Worm (Caenorhabditis elegans) whole organism, L1 larva: ENCODE results near the gene F07A11.4.

Experiments
- aha-1 ChIP-seq: fragments of 150-350 bp; optimal IDR thresholded peaks from 2 replicates; lab custom pipeline; 2014; ENCODE audit warnings: missing biosample characterization, missing genetic modification characterization
- ama-1 ChIP-seq: fragments of 150-350 bp; optimal IDR thresholded peaks from 2 replicates; lab custom pipeline; 2014
- dpl-1 ChIP-seq, 3 experiments: fragments of 150-350 bp in 2 of 3; sonication (generic microtip) in 1 of 3; optimal IDR thresholded peaks; 2 replicates each; lab custom pipeline; 2014 to 2017; ENCODE audit warnings: missing biosample characterization in 3 of 3, missing genetic modification characterization in 3 of 3, missing genetic modification reagents in 3 of 3
- dsc-1 ChIP-seq: sonication (generic microtip); optimal IDR thresholded peaks from 2 replicates; lab custom pipeline; 2016; ENCODE audit warnings: mild to moderate bottlenecking, missing genetic modification characterization, missing compliant biosample characterization
- jun-1 ChIP-seq: fragments of 150-350 bp; optimal IDR thresholded peaks from 2 replicates; lab custom pipeline; 2014; ENCODE audit warnings: missing biosample characterization, missing genetic modification reagents, missing genetic modification characterization
- lsy-2 ChIP-seq, 2 experiments: fragments of 150-350 bp; optimal IDR thresholded peaks; 2 replicates each; lab custom pipeline; 2014; ENCODE audit warnings: missing biosample characterization in 2 of 2, missing genetic modification characterization in 2 of 2
- nhr-28 ChIP-seq: fragments of 150-350 bp; optimal IDR thresholded peaks from 2 replicates; lab custom pipeline; 2014; ENCODE audit warnings: missing biosample characterization, missing genetic modification characterization
- nhr-77 ChIP-seq: fragments of 150-350 bp; optimal IDR thresholded peaks from 2 replicates; lab custom pipeline; 2014; ENCODE audit warnings: missing biosample characterization, missing genetic modification characterization
- pag-3 ChIP-seq: sonication (generic microtip); optimal IDR thresholded peaks from 2 replicates; lab custom pipeline; 2017; ENCODE audit warnings: missing genetic modification characterization, mild to moderate bottlenecking, missing compliant biosample characterization, antibody characterized with exemption, borderline replicate concordance; ENCODE audit not compliant: insufficient read depth
- skn-1 ChIP-seq: fragments of 150-350 bp; optimal IDR thresholded peaks from 2 replicates; lab custom pipeline; 2014; ENCODE audit warnings: missing biosample characterization, missing genetic modification characterization

DNA sequence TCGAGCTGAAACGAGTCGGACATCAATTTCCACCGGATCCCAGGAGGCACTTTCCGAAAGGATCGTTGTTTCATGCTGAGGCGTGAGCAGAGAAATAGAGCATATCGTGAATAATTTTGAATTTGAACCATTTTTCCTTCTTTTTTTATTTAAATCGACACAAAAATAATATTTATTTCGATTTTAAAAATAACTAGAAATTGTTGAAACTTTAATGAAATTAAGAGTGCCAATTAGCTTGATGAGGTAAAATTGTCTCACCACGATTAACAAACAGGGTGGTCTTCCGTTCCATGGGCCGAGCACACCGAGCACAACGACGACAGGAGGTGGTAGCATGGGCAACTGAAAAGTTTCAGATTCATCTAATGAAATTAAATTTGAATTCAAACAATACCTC, 12.5 kb upstream of the F07A11.4 start:
- TF ChIP-seq lsy-2 (tag; optimal IDR thresholded peaks at IDR 0.05; lab: Kevin White, UChicago) (no peak), skn-1 (no peak), dsc-1 (no peak), jun-1 (tag; lab: Kevin White, UChicago) (no peak), nhr-28 (tag; lab: Kevin White, UChicago) (no peak), aha-1 (tag; lab: Kevin White, UChicago) (no peak), pag-3 (tag; lab: Kevin White, UChicago) (no peak), dpl-1 (GFP tag; optimal IDR thresholded peaks at IDR 0.05; lab: Kevin White, UChicago) (no peak), nhr-77 (tag; lab: Kevin White, UChicago) (no peak), ama-1 (lab: Kevin White, UChicago) (no peak)
